Fruit fly (Drosophila melanogaster) whole organism, wandering third instar larva: ENCODE results near the gene Osi18.

Source experiments
- Dfd ChIP-seq: fragments of >200 bp; optimal IDR thresholded peaks from 2 replicates; lab custom pipeline; 2017; ENCODE audit warnings: missing biosample characterization, missing genetic modification characterization
- Hnf4 ChIP-seq: fragments of 200-800 bp; sonication (Bioruptor generic); optimal IDR thresholded peaks from 2 replicates; lab custom pipeline; 2016; ENCODE audit warnings: missing biosample characterization, mild to moderate bottlenecking, missing genetic modification characterization
- Rel ChIP-seq, 2 experiments: fragments of 200-800 bp; sonication (Bioruptor generic) in 1 of 2; optimal IDR thresholded peaks; 2 replicates in 1 of 2; 3 replicates in 1 of 2; lab custom pipeline; 2016 to 2019; ENCODE audit warnings: mild to moderate bottlenecking in 2 of 2, missing biosample characterization in 2 of 2, missing genetic modification characterization in 2 of 2, moderate library complexity in 1 of 2
- lola ChIP-seq: fragments of >200 bp; optimal IDR thresholded peaks from 2 replicates; lab custom pipeline; 2017; ENCODE audit warnings: missing biosample characterization, missing genetic modification characterization
- sage ChIP-seq: fragments of 200-800 bp; sonication (Bioruptor generic); optimal IDR thresholded peaks from 2 replicates; lab custom pipeline; 2016; ENCODE audit warnings: missing biosample characterization, mild to moderate bottlenecking, missing genetic modification characterization

DNA sequence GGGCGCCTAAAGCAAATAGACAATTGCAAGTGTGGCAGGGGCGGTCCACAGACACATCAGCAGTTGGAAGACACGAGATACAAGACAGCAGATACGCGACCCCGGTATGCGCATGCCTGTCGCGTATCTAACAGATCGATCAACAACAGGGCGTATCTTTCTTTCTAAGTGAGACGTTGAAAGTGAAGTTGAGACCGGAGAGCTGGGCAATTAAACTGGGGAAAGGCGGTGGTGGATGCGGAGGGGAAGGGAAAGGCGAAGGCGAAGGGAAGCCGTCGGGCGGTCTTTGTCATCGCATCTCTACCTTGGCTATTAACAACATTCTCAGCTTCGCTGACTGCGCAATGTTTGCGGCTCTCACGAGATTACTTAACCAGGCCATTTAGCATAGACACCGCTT lies 36.0 kb upstream of the Osi18 start:
- TF ChIP-seq Rel (GFP tag; optimal IDR thresholded peaks at IDR 0.05; lab: Kevin White, UChicago) (no peak), Rel (tag; optimal IDR thresholded peaks at IDR 0.05; lab: Kevin White, UChicago) (no peak), Hnf4 (GFP tag; lab: Kevin White, UChicago) (no peak), lola (GFP tag; lab: Kevin White, UChicago) (no peak), sage (GFP tag; lab: Kevin White, UChicago) (no peak), Dfd (GFP tag; lab: Kevin White, UChicago) (no peak)
